Worm (Caenorhabditis elegans): ENCODE measurements around the gene clic-1.

DNA sequence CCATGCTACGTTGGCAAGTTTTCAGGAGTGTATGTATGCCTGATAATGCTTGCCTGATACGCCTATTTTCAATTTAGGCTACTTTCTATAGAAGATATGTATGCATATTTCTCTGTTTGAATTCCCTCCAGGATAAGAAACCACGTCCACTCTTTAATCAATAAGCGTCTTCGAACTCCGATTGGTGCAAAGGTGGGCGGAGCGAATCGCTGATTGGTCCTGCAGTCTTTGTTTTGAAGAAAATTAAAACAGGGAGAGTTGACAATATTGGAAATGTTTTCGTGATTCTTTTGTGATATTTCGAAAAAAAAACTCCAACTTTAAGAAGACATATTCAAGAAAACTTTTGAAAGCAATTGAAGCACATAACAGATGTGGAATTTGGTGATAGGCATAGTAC, 27.2 kb upstream of the clic-1 start:
- no peak for TF ChIP-seq ets-4 (GFP tag; optimal IDR thresholded peaks at IDR 0.05)
- no peak for TF ChIP-seq Y67H2A.10 (GFP tag; conservative IDR thresholded peaks at IDR 0.05)
- TF ChIP-seq mxl-1 (tag; optimal IDR thresholded peaks at IDR 0.05), result no peak
- no peak for TF ChIP-seq somi-1 (GFP tag; optimal IDR thresholded peaks at IDR 0.05)
- no peak for TF ChIP-seq madf-3 (GFP tag; IDR thresholded peaks at IDR 0.05)
- no peak for TF ChIP-seq tbp1 (GFP tag; optimal IDR thresholded peaks at IDR 0.05)
- no peak for TF ChIP-seq mel-28 (tag; optimal IDR thresholded peaks at IDR 0.05; ENCODE audit: borderline replicate concordance)
- no peak for TF ChIP-seq madf-6 (GFP tag; IDR thresholded peaks at IDR 0.05)
- no peak for TF ChIP-seq snpc-4 (GFP tag; optimal IDR thresholded peaks at IDR 0.05)
- no peak for TF ChIP-seq snpc-4 (tag; optimal IDR thresholded peaks at IDR 0.05)
- no peak for TF ChIP-seq nhr-27 (tag; optimal IDR thresholded peaks at IDR 0.05)
- no peak for TF ChIP-seq ztf-26 (tag; optimal IDR thresholded peaks at IDR 0.05)
